Worm (Caenorhabditis elegans) whole organism, midembryonic: Measurements from ENCODE around the gene wdr-62.

ENCODE experiments used
- T22C8.4 ChIP-seq: fragments of 200-800 bp; sonication (Bioruptor generic); IDR thresholded peaks from 2 replicates; pipeline ENCODE4 v1.3.6; 2022; ENCODE audit warnings: missing genetic modification characterization, missing compliant biosample characterization
- cog-1 ChIP-seq: sonication (generic microtip); optimal IDR thresholded peaks from 2 replicates; lab custom pipeline; 2016; ENCODE audit warnings: missing genetic modification characterization, missing compliant biosample characterization
- flt-1 ChIP-seq: fragments of 200-800 bp; sonication (Bioruptor generic); IDR thresholded peaks from 2 replicates; pipeline ENCODE4 v1.3.6; 2022; ENCODE audit warnings: missing genetic modification characterization, missing compliant biosample characterization
- tab-1 ChIP-seq: fragments of 200-800 bp; sonication (Bioruptor generic); IDR thresholded peaks from 2 replicates; pipeline ENCODE4 v1.3.6; 2022; ENCODE audit warnings: missing genetic modification characterization, missing compliant biosample characterization
- ztf-23 ChIP-seq: fragments of 200-800 bp; sonication (Bioruptor generic); IDR thresholded peaks from 2 replicates; pipeline ENCODE4 v1.3.6; 2022; ENCODE audit warnings: missing genetic modification reagents, missing genetic modification characterization, missing compliant biosample characterization

ce11 chrV:9504474-9504960 lies 60.7 kb downstream of the wdr-62 start, which contains the start of gene haao-1:
- TF ChIP-seq T22C8.4 (no peak), ztf-23 (no peak), cog-1 (tag; lab: Kevin White, UChicago) (no peak), tab-1 (GFP tag; lab: Robert Waterston, UW) (no peak), flt-1 (GFP tag; lab: Robert Waterston, UW) (no peak)
